Fruit fly (Drosophila melanogaster) whole organism, embryonic: ENCODE results near the gene Erk7.

Source experiments
- Atf-2 ChIP-seq: fragments of 200-800 bp; sonication (Bioruptor generic); optimal IDR thresholded peaks from 2 replicates; lab custom pipeline; 2016; ENCODE audit warnings: missing biosample characterization, missing genetic modification characterization
- Bdp1 ChIP-seq: fragments of 200-800 bp; sonication (Bioruptor generic); optimal IDR thresholded peaks from 3 replicates; lab custom pipeline; 2016; ENCODE audit warnings: missing biosample characterization, missing genetic modification characterization
- CG12299 ChIP-seq: fragments of 200-800 bp; sonication (Bioruptor generic); optimal IDR thresholded peaks from 2 replicates; lab custom pipeline; 2018; ENCODE audit warnings: missing biosample characterization, mild to moderate bottlenecking, missing genetic modification characterization
- CG12769 ChIP-seq: fragments of 200-800 bp; sonication (Bioruptor generic); optimal IDR thresholded peaks from 2 replicates; lab custom pipeline; 2019; ENCODE audit warnings: missing biosample characterization, mild to moderate bottlenecking, missing genetic modification characterization, moderate library complexity
- CG13894 ChIP-seq: fragments of 200-800 bp; sonication (Bioruptor generic); optimal IDR thresholded peaks from 3 replicates; lab custom pipeline; 2018; ENCODE audit warnings: missing biosample characterization, mild to moderate bottlenecking, missing genetic modification characterization, moderate library complexity
- CG14441 ChIP-seq: fragments of 200-800 bp; sonication (Bioruptor generic); IDR thresholded peaks from 2 replicates; pipeline ENCODE4 v1.3.6; 2022; ENCODE audit warnings: missing biosample characterization, missing genetic modification characterization
- CG14860 ChIP-seq: fragments of 200-800 bp; sonication (Bioruptor generic); IDR thresholded peaks from 3 replicates; pipeline ENCODE4 v1.3.6; 2022; ENCODE audit warnings: missing biosample characterization, missing genetic modification characterization; ENCODE audit not compliant: partially characterized antibody
- CG1529 ChIP-seq: fragments of 200-800 bp; sonication (Bioruptor generic); optimal IDR thresholded peaks from 3 replicates; lab custom pipeline; 2018; ENCODE audit warnings: missing biosample characterization, missing genetic modification characterization
- CG16815 ChIP-seq: fragments of 200-800 bp; sonication (Bioruptor generic); optimal IDR thresholded peaks from 3 replicates; lab custom pipeline; 2017; ENCODE audit warnings: missing biosample characterization, mild to moderate bottlenecking, missing genetic modification characterization
- CG18619 ChIP-seq: fragments of 200-800 bp; sonication (Bioruptor generic); optimal IDR thresholded peaks from 3 replicates; lab custom pipeline; 2017; ENCODE audit warnings: missing biosample characterization, mild to moderate bottlenecking, missing genetic modification characterization
- CG2120 ChIP-seq: fragments of 200-800 bp; sonication (Bioruptor generic); optimal IDR thresholded peaks from 3 replicates; lab custom pipeline; 2016; ENCODE audit warnings: missing biosample characterization, missing genetic modification characterization
- CG2889 ChIP-seq: fragments of 200-800 bp; sonication (Bioruptor generic); IDR thresholded peaks from 3 replicates; pipeline ENCODE4 v1.3.6; 2022; ENCODE audit warnings: missing biosample characterization, missing genetic modification characterization
- CG31224 ChIP-seq: fragments of 200-800 bp; sonication (Bioruptor generic); IDR thresholded peaks from 2 replicates; pipeline ENCODE4 v1.3.6; 2022; ENCODE audit warnings: missing biosample characterization, missing genetic modification characterization
- CG31365 ChIP-seq: fragments of 200-800 bp; sonication (Bioruptor generic); optimal IDR thresholded peaks from 2 replicates; lab custom pipeline; 2018; ENCODE audit warnings: missing biosample characterization, mild to moderate bottlenecking, missing genetic modification characterization
- CG31388 ChIP-seq: fragments of 200-800 bp; sonication (Bioruptor generic); optimal IDR thresholded peaks from 2 replicates; lab custom pipeline; 2016; ENCODE audit warnings: missing biosample characterization, missing genetic modification characterization
- CG33213 ChIP-seq: fragments of 200-800 bp; sonication (Bioruptor generic); optimal IDR thresholded peaks from 3 replicates; lab custom pipeline; 2016; ENCODE audit warnings: missing biosample characterization, missing genetic modification characterization
- CG7745 ChIP-seq: fragments of 200-800 bp; sonication (Bioruptor generic); optimal IDR thresholded peaks from 2 replicates; lab custom pipeline; 2018; ENCODE audit warnings: missing biosample characterization, mild to moderate bottlenecking, missing genetic modification characterization, moderate library complexity
- CG9932 ChIP-seq: fragments of 200-800 bp; sonication (Bioruptor generic); IDR thresholded peaks from 2 replicates; pipeline ENCODE4 v1.3.6; 2022; ENCODE audit warnings: missing biosample characterization, missing genetic modification characterization
- Camta ChIP-seq: fragments of 200-800 bp; sonication (Bioruptor generic); optimal IDR thresholded peaks from 2 replicates; lab custom pipeline; 2016; ENCODE audit warnings: missing biosample characterization, missing genetic modification characterization
- D19B ChIP-seq: fragments of 200-800 bp; sonication (Bioruptor generic); optimal IDR thresholded peaks from 2 replicates; lab custom pipeline; 2017; ENCODE audit warnings: missing biosample characterization, mild to moderate bottlenecking, missing genetic modification characterization
- Jarid2 ChIP-seq: fragments of 200-800 bp; sonication (Bioruptor generic); optimal IDR thresholded peaks from 3 replicates; lab custom pipeline; 2017; ENCODE audit warnings: mild to moderate bottlenecking, missing biosample characterization, missing genetic modification reagents, missing genetic modification characterization
- Lim3 ChIP-seq: fragments of 200-800 bp; sonication (Bioruptor generic); IDR thresholded peaks from 2 replicates; pipeline ENCODE4 v1.3.6; 2022; ENCODE audit warnings: missing biosample characterization, missing genetic modification characterization
- Nf-YB ChIP-seq: fragments of 200-800 bp; sonication (Bioruptor generic); optimal IDR thresholded peaks from 3 replicates; lab custom pipeline; 2019; ENCODE audit warnings: missing biosample characterization, mild to moderate bottlenecking, missing genetic modification characterization, moderate library complexity
- Nf-YC ChIP-seq: fragments of 200-800 bp; optimal IDR thresholded peaks from 3 replicates; lab custom pipeline; 2019; ENCODE audit warnings: missing biosample characterization, mild to moderate bottlenecking, missing genetic modification characterization, moderate library complexity
- Oaz ChIP-seq: fragments of 200-800 bp; sonication (Bioruptor generic); IDR thresholded peaks from 2 replicates; pipeline ENCODE4 v1.3.6; 2022; ENCODE audit warnings: missing biosample characterization, missing genetic modification characterization
- Sox100B ChIP-seq: fragments of 200-800 bp; sonication (Bioruptor generic); optimal IDR thresholded peaks from 3 replicates; lab custom pipeline; 2018; ENCODE audit warnings: missing biosample characterization, mild to moderate bottlenecking, missing genetic modification characterization
- Trl ChIP-seq, 3 experiments: fragments of >200 bp in 2 of 3; fragments of 200-800 bp in 1 of 3; sonication (Bioruptor generic) in 1 of 3; optimal IDR thresholded peaks; 2 replicates in 1 of 3; 3 replicates in 2 of 3; lab custom pipeline; 2016 to 2017; ENCODE audit warnings: missing biosample characterization in 1 of 3, missing genetic modification characterization in 1 of 3
- ac ChIP-seq: fragments of 200-800 bp; sonication (Bioruptor generic); optimal IDR thresholded peaks from 3 replicates; lab custom pipeline; 2017; ENCODE audit warnings: missing biosample characterization, mild to moderate bottlenecking, missing genetic modification characterization
- az2 ChIP-seq: fragments of 200-800 bp; sonication (Bioruptor generic); optimal IDR thresholded peaks from 3 replicates; lab custom pipeline; 2016; ENCODE audit warnings: missing biosample characterization, missing genetic modification characterization
- bsh ChIP-seq, 2 experiments: fragments of 200-800 bp; sonication (Bioruptor generic); optimal IDR thresholded peaks; 2 replicates each; lab custom pipeline; 2017 to 2018; ENCODE audit warnings: mild to moderate bottlenecking in 2 of 2, missing biosample characterization in 2 of 2, missing genetic modification characterization in 2 of 2, moderate library complexity in 1 of 2
- cato ChIP-seq: fragments of 200-800 bp; sonication (Bioruptor generic); optimal IDR thresholded peaks from 2 replicates; lab custom pipeline; 2016; ENCODE audit warnings: missing biosample characterization, missing genetic modification characterization, borderline replicate concordance
- chinmo ChIP-seq: fragments of 200-800 bp; sonication (Bioruptor generic); IDR thresholded peaks from 4 replicates; pipeline ENCODE4 v1.3.6; 2022; ENCODE audit warnings: missing biosample characterization, missing genetic modification characterization; ENCODE audit not compliant: partially characterized antibody
- chn ChIP-seq: fragments of 200-800 bp; sonication (Bioruptor generic); optimal IDR thresholded peaks from 2 replicates; lab custom pipeline; 2016; ENCODE audit warnings: missing biosample characterization, missing genetic modification characterization
- corto ChIP-seq: fragments of 200-800 bp; sonication (Bioruptor generic); optimal IDR thresholded peaks from 2 replicates; lab custom pipeline; 2016; ENCODE audit warnings: missing biosample characterization, mild to moderate bottlenecking, missing genetic modification characterization, moderate library complexity
- dm ChIP-seq: fragments of 200-800 bp; sonication (Bioruptor generic); optimal IDR thresholded peaks from 3 replicates; lab custom pipeline; 2016; ENCODE audit warnings: missing biosample characterization, missing genetic modification characterization
- dpn ChIP-seq, 2 experiments: fragments of 200-800 bp; sonication (Bioruptor generic); optimal IDR thresholded peaks; 3 replicates each; lab custom pipeline; 2016; ENCODE audit warnings: missing biosample characterization in 2 of 2, missing genetic modification characterization in 2 of 2
- eve ChIP-seq, 2 experiments: fragments of >200 bp; optimal IDR thresholded peaks; 2 replicates each; lab custom pipeline; 2017; ENCODE audit warnings: missing biosample characterization in 2 of 2, missing genetic modification characterization in 2 of 2
- fru ChIP-seq: fragments of >200 bp; optimal IDR thresholded peaks from 2 replicates; lab custom pipeline; 2017
- gem ChIP-seq: fragments of 200-800 bp; sonication (Bioruptor generic); optimal IDR thresholded peaks from 2 replicates; lab custom pipeline; 2019; ENCODE audit warnings: missing biosample characterization, mild to moderate bottlenecking, missing genetic modification characterization, moderate library complexity
- inv ChIP-seq: fragments of 200-800 bp; sonication (Bioruptor generic); IDR thresholded peaks from 2 replicates; pipeline ENCODE4 v1.3.6; 2022; ENCODE audit warnings: missing biosample characterization, missing genetic modification characterization; ENCODE audit not compliant: partially characterized antibody
- kay ChIP-seq: fragments of 200-800 bp; sonication (Bioruptor generic); optimal IDR thresholded peaks from 2 replicates; lab custom pipeline; 2016; ENCODE audit warnings: missing biosample characterization, missing genetic modification characterization
- lbe ChIP-seq: fragments of 200-800 bp; sonication (Bioruptor generic); optimal IDR thresholded peaks from 2 replicates; lab custom pipeline; 2016; ENCODE audit warnings: missing biosample characterization, mild to moderate bottlenecking, missing genetic modification characterization
- lmd ChIP-seq: fragments of 200-800 bp; sonication (Bioruptor generic); IDR thresholded peaks from 2 replicates; pipeline ENCODE4 v1.3.6; 2022; ENCODE audit warnings: missing biosample characterization, missing genetic modification characterization
- rib ChIP-seq: fragments of 200-800 bp; sonication (Bioruptor generic); IDR thresholded peaks from 2 replicates; pipeline ENCODE4 v1.3.6; 2022; ENCODE audit warnings: missing biosample characterization, missing genetic modification characterization
- seq ChIP-seq: fragments of 200-800 bp; sonication (Bioruptor generic); IDR thresholded peaks from 2 replicates; pipeline ENCODE4 v1.3.6; 2022; ENCODE audit warnings: missing biosample characterization, missing genetic modification characterization
- toy ChIP-seq: fragments of 200-800 bp; sonication (Bioruptor generic); IDR thresholded peaks from 2 replicates; pipeline ENCODE4 v1.3.6; 2022; ENCODE audit warnings: missing biosample characterization, missing genetic modification characterization
- twi ChIP-seq: fragments of 200-800 bp; optimal IDR thresholded peaks from 2 replicates; lab custom pipeline; 2019; ENCODE audit warnings: missing biosample characterization, mild to moderate bottlenecking, missing genetic modification characterization, moderate library complexity
- unc-4 ChIP-seq: fragments of 200-800 bp; sonication (Bioruptor generic); IDR thresholded peaks from 2 replicates; pipeline ENCODE4 v1.3.6; 2022; ENCODE audit warnings: missing biosample characterization, missing genetic modification characterization; ENCODE audit not compliant: partially characterized antibody
- unpg ChIP-seq: fragments of 200-800 bp; sonication (Bioruptor generic); optimal IDR thresholded peaks from 3 replicates; lab custom pipeline; 2018; ENCODE audit warnings: missing biosample characterization, mild to moderate bottlenecking, missing genetic modification characterization, moderate library complexity
- wek ChIP-seq: fragments of 200-800 bp; sonication (Bioruptor generic); optimal IDR thresholded peaks from 3 replicates; lab custom pipeline; 2018; ENCODE audit warnings: missing biosample characterization, mild to moderate bottlenecking, missing genetic modification characterization, moderate library complexity
- yki ChIP-seq: fragments of >200 bp; optimal IDR thresholded peaks from 3 replicates; lab custom pipeline; 2018
- zfh2 ChIP-seq: fragments of 200-800 bp; sonication (Bioruptor generic); optimal IDR thresholded peaks from 2 replicates; lab custom pipeline; 2016; ENCODE audit warnings: missing biosample characterization, missing genetic modification characterization

Erk7 gene

dm6 chrX:9305735-9306134 is 38.2 kb upstream of the Erk7 start (continued):
- TF ChIP-seq rib (GFP tag; lab: Robert Waterston, UW), result no peak
- TF ChIP-seq CG16815 (GFP tag; lab: Kevin White, UChicago), result no peak
- peak; percentile 34 for TF ChIP-seq yki
- no peak for TF ChIP-seq dm (GFP tag; lab: Kevin White, UChicago)
- no peak for TF ChIP-seq chn (GFP tag; lab: Kevin White, UChicago)
- peak; percentile 13 for TF ChIP-seq corto (GFP tag; lab: Kevin White, UChicago)
- TF ChIP-seq CG7745 (tag; lab: Kevin White, UChicago), result no peak
- TF ChIP-seq Bdp1 (GFP tag; lab: Kevin White, UChicago), result no peak
- TF ChIP-seq lbe (GFP tag; lab: Kevin White, UChicago), result peak; percentile 8
- TF ChIP-seq Camta (GFP tag; lab: Kevin White, UChicago), result no peak
- TF ChIP-seq CG31365 (tag; lab: Kevin White, UChicago), result no peak
- TF ChIP-seq lmd (GFP tag; lab: Robert Waterston, UW), result no peak
- TF ChIP-seq Nf-YB (GFP tag; lab: Kevin White, UChicago), result peak; percentile 93
- TF ChIP-seq Nf-YC, result peak; percentile 95
- TF ChIP-seq Jarid2 (GFP tag; lab: Kevin White, UChicago), result peak; percentile 3
- no peak for TF ChIP-seq gem (tag; lab: Kevin White, UChicago)
- TF ChIP-seq Trl (optimal IDR thresholded peaks at IDR 0.05; lab: Kevin White, UChicago), result peak; percentile 82 to 98
- no peak for TF ChIP-seq Trl (GFP tag; optimal IDR thresholded peaks at IDR 0.05; lab: Kevin White, UChicago)
- peak in 1 of 2 experiments; percentile 91 for TF ChIP-seq bsh (GFP tag; optimal IDR thresholded peaks at IDR 0.05; lab: Kevin White, UChicago)
- no peak for TF ChIP-seq inv
- no peak for TF ChIP-seq CG18619 (GFP tag; lab: Kevin White, UChicago)
- no peak for TF ChIP-seq cato (GFP tag; lab: Kevin White, UChicago)
- no peak for TF ChIP-seq eve (GFP tag; optimal IDR thresholded peaks at IDR 0.05; lab: Kevin White, UChicago)
- 0 out of 2 replicates have a peak, but pooled peaks have one; percentile 20 for TF ChIP-seq unc-4 (GFP tag; lab: Robert Waterston, UW)
- no peak for TF ChIP-seq az2 (GFP tag; lab: Kevin White, UChicago)
- TF ChIP-seq CG1529, result no peak
- TF ChIP-seq CG2120 (GFP tag; lab: Kevin White, UChicago), result no peak
- TF ChIP-seq CG14441, result no peak
- no peak for TF ChIP-seq fru (lab: Kevin White, UChicago)
- 0 out of 4 replicates have a peak, but pooled peaks have one; percentile 16 for TF ChIP-seq chinmo (GFP tag; lab: Robert Waterston, UW)
- TF ChIP-seq wek, result no peak
- no peak for TF ChIP-seq CG33213 (GFP tag; lab: Kevin White, UChicago)
- no peak for TF ChIP-seq zfh2
- no peak for TF ChIP-seq CG13894 (tag; lab: Kevin White, UChicago)
- TF ChIP-seq CG31224, result no peak
- no peak for TF ChIP-seq twi (tag; lab: Kevin White, UChicago)
- no peak for TF ChIP-seq Sox100B (GFP tag; lab: Kevin White, UChicago)
- TF ChIP-seq unpg (GFP tag; lab: Kevin White, UChicago), result no peak
- no peak for TF ChIP-seq dpn (GFP tag; optimal IDR thresholded peaks at IDR 0.05; lab: Kevin White, UChicago)
- no peak for TF ChIP-seq seq (GFP tag; lab: Robert Waterston, UW)
- no peak for TF ChIP-seq Lim3 (GFP tag; lab: Robert Waterston, UW)
- no peak for TF ChIP-seq CG12299 (tag; lab: Kevin White, UChicago)
- TF ChIP-seq kay (GFP tag; lab: Kevin White, UChicago), result no peak
- TF ChIP-seq CG2889, result no peak
- TF ChIP-seq CG31388, result no peak
- TF ChIP-seq Atf-2 (GFP tag; lab: Kevin White, UChicago), result no peak
- no peak for TF ChIP-seq Oaz
- TF ChIP-seq ac (GFP tag; lab: Kevin White, UChicago), result no peak
- no peak for TF ChIP-seq D19B
- TF ChIP-seq toy (GFP tag; lab: Robert Waterston, UW), result no peak
- no peak for TF ChIP-seq CG12769 (tag; lab: Kevin White, UChicago)
- no peak for TF ChIP-seq CG9932
- TF ChIP-seq CG14860 (GFP tag; lab: Robert Waterston, UW), result no peak
